Worm (Caenorhabditis elegans) whole organism, young adult: ENCODE results near the gene frpr-4.

Experiments
- F55B11.4 ChIP-seq: sonication (generic microtip); optimal IDR thresholded peaks from 2 replicates; lab custom pipeline; 2016; ENCODE audit warnings: missing compliant biosample characterization, missing genetic modification characterization, borderline replicate concordance; ENCODE audit not compliant: insufficient read depth
- let-607 ChIP-seq, 2 experiments: fragments of 200-800 bp in 1 of 2; sonication (Bioruptor generic) in 1 of 2; sonication (generic microtip) in 1 of 2; optimal IDR thresholded peaks; 2 replicates each; lab custom pipeline; 2016 to 2018; ENCODE audit warnings: mild to moderate bottlenecking in 2 of 2, missing compliant biosample characterization in 2 of 2, missing genetic modification characterization in 2 of 2, moderate library complexity in 2 of 2, missing genotype in 1 of 2
- lin-40 ChIP-seq: sonication (generic microtip); optimal IDR thresholded peaks from 2 replicates; lab custom pipeline; 2016; ENCODE audit warnings: missing genetic modification characterization, mild to moderate bottlenecking, missing compliant biosample characterization, missing genotype, missing genetic modification reagents
- mxl-1 ChIP-seq: sonication (generic microtip); optimal IDR thresholded peaks from 2 replicates; lab custom pipeline; 2016; ENCODE audit warnings: missing genetic modification characterization, missing compliant biosample characterization
- pha-4 ChIP-seq: fragments of 150-350 bp; sonication (generic microtip); optimal IDR thresholded peaks from 2 replicates; lab custom pipeline; 2014; ENCODE audit warnings: missing biosample characterization, missing genetic modification reagents, missing genetic modification characterization
- rpc-1 ChIP-seq, 2 experiments: fragments of 150-350 bp in 1 of 2; sonication (generic microtip) in 1 of 2; optimal IDR thresholded peaks; 2 replicates each; lab custom pipeline; 2014 to 2018; ENCODE audit warnings: missing biosample characterization in 1 of 2, missing genetic modification characterization in 1 of 2, missing genetic modification reagents in 1 of 2, missing genotype in 1 of 2
- sdz-38 ChIP-seq: sonication (generic microtip); optimal IDR thresholded peaks from 2 replicates; lab custom pipeline; 2016; ENCODE audit warnings: missing genotype, missing genetic modification characterization, missing compliant biosample characterization
- sea-2 ChIP-seq: fragments of 200-800 bp; sonication (Bioruptor generic); IDR thresholded peaks from 2 replicates; pipeline ENCODE4 v1.3.6; 2022; ENCODE audit warnings: missing genetic modification characterization, missing compliant biosample characterization
- snpc-1.3 ChIP-seq: sonication (generic microtip); optimal IDR thresholded peaks from 2 replicates; lab custom pipeline; 2017; ENCODE audit warnings: missing genetic modification characterization, mild to moderate bottlenecking, missing compliant biosample characterization, antibody characterized with exemption, moderate library complexity, missing genotype, missing genetic modification reagents; ENCODE audit not compliant: insufficient read depth
- snpc-4 ChIP-seq, 5 experiments: fragments of 150-350 bp in 1 of 5; sonication (generic microtip) in 4 of 5; optimal IDR thresholded peaks; 2 replicates each; lab custom pipeline; 2014 to 2018; ENCODE audit warnings: missing genetic modification characterization in 5 of 5, missing biosample characterization in 3 of 5, antibody characterized with exemption in 2 of 5, mild to moderate bottlenecking in 2 of 5, missing compliant biosample characterization in 2 of 5, missing genotype in 2 of 5, moderate library complexity in 2 of 5, missing genetic modification reagents in 1 of 5
- somi-1 ChIP-seq: fragments of 200-800 bp; sonication (Bioruptor generic); optimal IDR thresholded peaks from 2 replicates; lab custom pipeline; 2018; ENCODE audit warnings: mild to moderate bottlenecking, missing genetic modification characterization, missing compliant biosample characterization
- sptf-2 ChIP-seq: fragments of 200-800 bp; sonication (Bioruptor generic); optimal IDR thresholded peaks from 2 replicates; lab custom pipeline; 2018; ENCODE audit warnings: mild to moderate bottlenecking, missing genetic modification characterization, missing compliant biosample characterization

DNA sequence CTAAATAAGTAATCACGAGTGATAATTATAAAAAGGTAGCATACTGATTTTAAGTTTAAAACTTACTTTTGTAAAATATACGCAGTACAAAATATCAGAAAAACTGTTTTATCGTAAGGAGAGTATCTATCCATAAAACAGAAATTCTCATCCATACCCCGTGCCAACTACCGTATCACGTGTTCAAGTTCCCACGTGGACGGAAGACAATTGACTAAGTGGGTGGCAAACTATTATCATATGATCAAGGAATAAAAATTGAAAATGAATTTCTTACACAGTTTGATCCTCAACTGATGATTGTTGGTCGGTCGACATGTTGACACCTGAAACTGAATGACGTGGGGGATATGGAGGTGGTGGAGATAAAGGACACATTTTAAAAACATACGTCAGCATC lies 26.9 kb upstream of the frpr-4 start, which contains the start of gene pmt-1:
- no peak for TF ChIP-seq rpc-1 (optimal IDR thresholded peaks at IDR 0.05; lab: Kevin White, UChicago)
- no peak for TF ChIP-seq rpc-1 (tag; optimal IDR thresholded peaks at IDR 0.05; lab: Kevin White, UChicago)
- TF ChIP-seq snpc-4 (GFP tag; optimal IDR thresholded peaks at IDR 0.05; lab: Kevin White, UChicago), result no peak
- TF ChIP-seq snpc-4 (tag; optimal IDR thresholded peaks at IDR 0.05; lab: Kevin White, UChicago), result no peak
- TF ChIP-seq let-607 (tag; optimal IDR thresholded peaks at IDR 0.05; lab: Kevin White, UChicago), result peak in 1 of 2 experiments; percentile 29
- no peak for TF ChIP-seq sptf-2 (GFP tag; lab: Kevin White, UChicago)
- TF ChIP-seq pha-4, result no peak
- TF ChIP-seq sea-2, result no peak
- TF ChIP-seq lin-40 (tag; lab: Kevin White, UChicago), result no peak
- no peak for TF ChIP-seq mxl-1 (tag; lab: Kevin White, UChicago)
- no peak for TF ChIP-seq snpc-1.3 (tag; lab: Kevin White, UChicago)
- peak; percentile 49 for TF ChIP-seq somi-1 (GFP tag; lab: Kevin White, UChicago)
- no peak for TF ChIP-seq sdz-38 (tag; lab: Kevin White, UChicago)
- no peak for TF ChIP-seq F55B11.4
